Fruit fly (Drosophila melanogaster): Measurements from ENCODE around the gene CG34452.

CG34452 gene

dm6 chr3L:15636359-15636758 lies 51.3 kb downstream of the CG34452 start (continued):
- 0 out of 2 replicates have a peak, but pooled peaks have one; percentile 21 for TF ChIP-seq Xrp1 (GFP tag; IDR thresholded peaks at IDR 0.05)
- TF ChIP-seq NFAT (GFP tag; IDR thresholded peaks at IDR 0.05), result no peak
- TF ChIP-seq Camta (GFP tag; optimal IDR thresholded peaks at IDR 0.05), result peak; percentile 9
- TF ChIP-seq CG1603 (tag; optimal IDR thresholded peaks at IDR 0.05), result peak; percentile 20
- TF ChIP-seq grn (GFP tag; optimal IDR thresholded peaks at IDR 0.05), result peak; percentile 81
- peak; percentile 60 for TF ChIP-seq sens (GFP tag)
- no peak for TF ChIP-seq lov (optimal IDR thresholded peaks at IDR 0.05)
- no peak for TF ChIP-seq lov (GFP tag; IDR thresholded peaks at IDR 0.05)
- TF ChIP-seq GATAe (GFP tag; conservative IDR thresholded peaks at IDR 0.05), result no peak
- peak in 1 of 2 experiments; percentile 14 for TF ChIP-seq Pdp1 (GFP tag; optimal IDR thresholded peaks at IDR 0.05)
- TF ChIP-seq ind (GFP tag; optimal IDR thresholded peaks at IDR 0.05), result no peak
- peak; percentile 29 for TF ChIP-seq lab (GFP tag; optimal IDR thresholded peaks at IDR 0.05)
- peak; percentile 30 for TF ChIP-seq cwo (GFP tag; optimal IDR thresholded peaks at IDR 0.05)
- TF ChIP-seq otp (GFP tag; IDR thresholded peaks at IDR 0.05), result no peak
- TF ChIP-seq CG33557 (GFP tag; optimal IDR thresholded peaks at IDR 0.05), result peak; percentile 2
- TF ChIP-seq CG2889 (GFP tag; IDR thresholded peaks at IDR 0.05), result no peak
- TF ChIP-seq CG17829 (tag; optimal IDR thresholded peaks at IDR 0.05), result no peak
- TF ChIP-seq MTF-1 (GFP tag; optimal IDR thresholded peaks at IDR 0.05; ENCODE audit: borderline replicate concordance), result no peak
- peak; percentile 3 for TF ChIP-seq Asciz (GFP tag; optimal IDR thresholded peaks at IDR 0.05)
- TF ChIP-seq vnd (GFP tag; IDR thresholded peaks at IDR 0.05; ENCODE audit: partially characterized antibody), result peak; percentile 58; the same call in 2 of the 3 replicates
- peak; percentile 5 for TF ChIP-seq CG2678 (tag; optimal IDR thresholded peaks at IDR 0.05)
- no peak for TF ChIP-seq CG31441 (GFP tag; IDR thresholded peaks at IDR 0.05)
- TF ChIP-seq exex (tag; optimal IDR thresholded peaks at IDR 0.05), result peak; percentile 84
- 0 out of 2 replicates have a peak, but pooled peaks have one; percentile 10 for TF ChIP-seq sim (GFP tag; IDR thresholded peaks at IDR 0.05)
- peak in 1 of 2 experiments; percentile 15 for TF ChIP-seq bsh (GFP tag; optimal IDR thresholded peaks at IDR 0.05)
- peak; percentile 16 for TF ChIP-seq dmrt11E (tag; optimal IDR thresholded peaks at IDR 0.05)
- no peak for TF ChIP-seq sc (optimal IDR thresholded peaks at IDR 0.05)
- peak; percentile 28 for TF ChIP-seq sc (GFP tag; optimal IDR thresholded peaks at IDR 0.05)
- no peak for TF ChIP-seq nerfin-1 (tag; optimal IDR thresholded peaks at IDR 0.05)
- no peak for TF ChIP-seq CG10654 (GFP tag; optimal IDR thresholded peaks at IDR 0.05)
- no peak for TF ChIP-seq CG12155 (GFP tag; optimal IDR thresholded peaks at IDR 0.05)
- TF ChIP-seq CG34376 (GFP tag; optimal IDR thresholded peaks at IDR 0.05), result peak; percentile 45
- TF ChIP-seq CG17385 (GFP tag; optimal IDR thresholded peaks at IDR 0.05), result no peak
- TF ChIP-seq Med (GFP tag), result peak; percentile 67
- no peak for TF ChIP-seq CG10209 (GFP tag; optimal IDR thresholded peaks at IDR 0.05)
- TF ChIP-seq Mad (GFP tag; optimal IDR thresholded peaks at IDR 0.05), result no peak
- no peak for TF ChIP-seq CG32767 (GFP tag; IDR thresholded peaks at IDR 0.05)
- TF ChIP-seq nom (GFP tag; optimal IDR thresholded peaks at IDR 0.05), result no peak
- TF ChIP-seq sug (tag; optimal IDR thresholded peaks at IDR 0.05), result peak; percentile 65
